Worm (Caenorhabditis elegans): ENCODE data around the gene fbxb-85.

Gene fbxb-85

ce11 chrIII:10848858-10849257 lies at the start of gene fbxb-85, which contains the start of gene hex-3:
Gene fbxb-85, minus strand, starts transcription at chrIII:10848963.
Gene hex-3, plus strand, starts transcription at chrIII:10849222.
- peak; percentile 52 for TF ChIP-seq aly-1 (tag; optimal IDR thresholded peaks at IDR 0.05)
- TF ChIP-seq hmbx-1 (tag; optimal IDR thresholded peaks at IDR 0.05) = peak; percentile 24
- TF ChIP-seq ceh-36 (tag; optimal IDR thresholded peaks at IDR 0.05) = peak; percentile 65
- TF ChIP-seq pes-1 (GFP tag; IDR thresholded peaks at IDR 0.05) = peak; percentile 78
- peak; percentile 43 for TF ChIP-seq B0310.2 (tag; optimal IDR thresholded peaks at IDR 0.05)
- 0 out of 2 replicates have a peak, but pooled peaks have one; percentile 67 for TF ChIP-seq sea-1 (GFP tag; conservative IDR thresholded peaks at IDR 0.05)
- peak; percentile 62; the same call in 1 of the 2 replicates for TF ChIP-seq scrt-1 (GFP tag; IDR thresholded peaks at IDR 0.05)
- TF ChIP-seq hnd-1 (tag; optimal IDR thresholded peaks at IDR 0.05) = peak; percentile 32
- TF ChIP-seq tra-4 (tag; optimal IDR thresholded peaks at IDR 0.05) = peak; percentile 56
- peak; percentile 70 for TF ChIP-seq flt-1 (GFP tag; IDR thresholded peaks at IDR 0.05)
- TF ChIP-seq ama-1 (optimal IDR thresholded peaks at IDR 0.05) = no peak
- TF ChIP-seq ceh-13 (GFP tag; optimal IDR thresholded peaks at IDR 0.05) = peak; percentile 48
- peak; percentile 84 for TF ChIP-seq hmg-4 (GFP tag; optimal IDR thresholded peaks at IDR 0.05)
- peak; percentile 42 for TF ChIP-seq ets-7 (tag; optimal IDR thresholded peaks at IDR 0.05)
- peak; percentile 73 for TF ChIP-seq tbx-37 (GFP tag; conservative IDR thresholded peaks at IDR 0.05)
- TF ChIP-seq F13C5.2 (tag; optimal IDR thresholded peaks at IDR 0.05) = peak; percentile 93
- TF ChIP-seq tbx-11 (GFP tag; IDR thresholded peaks at IDR 0.05) = peak; percentile 76

ce11 chrIII:10895817-10896413 lies 47.2 kb upstream of the fbxb-85 start, which contains the start of gene com-1:
Gene com-1, plus strand, starts transcription at chrIII:10896363.
- no peak for TF ChIP-seq sea-1 (GFP tag; conservative IDR thresholded peaks at IDR 0.05)
- no peak for TF ChIP-seq flt-1 (GFP tag; IDR thresholded peaks at IDR 0.05)
- no peak for TF ChIP-seq aly-1 (tag; optimal IDR thresholded peaks at IDR 0.05)
- no peak for TF ChIP-seq scrt-1 (GFP tag; IDR thresholded peaks at IDR 0.05)
- no peak for TF ChIP-seq hmg-4 (GFP tag; optimal IDR thresholded peaks at IDR 0.05)
- no peak for TF ChIP-seq ceh-13 (GFP tag; optimal IDR thresholded peaks at IDR 0.05)
- no peak for TF ChIP-seq ceh-36 (tag; optimal IDR thresholded peaks at IDR 0.05)
- TF ChIP-seq ets-7 (tag; optimal IDR thresholded peaks at IDR 0.05) = no peak
- no peak for TF ChIP-seq hnd-1 (tag; optimal IDR thresholded peaks at IDR 0.05)
- no peak for TF ChIP-seq tbx-37 (GFP tag; conservative IDR thresholded peaks at IDR 0.05)
- no peak for TF ChIP-seq B0310.2 (tag; optimal IDR thresholded peaks at IDR 0.05)
- no peak for TF ChIP-seq F13C5.2 (tag; optimal IDR thresholded peaks at IDR 0.05)
- TF ChIP-seq tbx-11 (GFP tag; IDR thresholded peaks at IDR 0.05) = no peak
- TF ChIP-seq hmbx-1 (tag; optimal IDR thresholded peaks at IDR 0.05) = no peak
- TF ChIP-seq ama-1 (optimal IDR thresholded peaks at IDR 0.05) = no peak
- TF ChIP-seq pes-1 (GFP tag; IDR thresholded peaks at IDR 0.05) = no peak
- TF ChIP-seq tra-4 (tag; optimal IDR thresholded peaks at IDR 0.05) = no peak

DNA sequence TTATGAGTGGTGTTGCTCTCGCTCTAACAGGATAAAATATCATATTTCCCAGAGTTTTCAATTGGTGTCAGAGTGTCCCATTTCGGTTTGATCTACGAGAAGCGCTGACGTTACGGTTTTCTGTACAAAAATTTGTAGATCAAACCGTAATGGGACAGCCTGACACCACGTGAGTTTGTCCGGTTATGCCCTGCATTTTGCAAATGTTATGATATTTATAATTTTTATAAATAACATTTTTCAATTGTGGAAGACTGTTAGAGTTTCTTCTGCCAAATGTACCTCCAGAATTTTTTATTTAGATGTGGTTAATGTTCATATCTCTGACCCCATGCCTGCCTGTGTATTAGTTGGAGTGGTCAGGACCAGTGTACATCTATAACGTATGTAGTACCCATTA lies 45.5 kb upstream of the fbxb-85 start, which contains the start of gene fbxb-87:
TSS of gene fbxb-87 (plus strand) at position 301 of the 400 bp plus-strand sequence.
- no peak for TF ChIP-seq hnd-1 (tag; optimal IDR thresholded peaks at IDR 0.05)
- TF ChIP-seq sea-1 (GFP tag; conservative IDR thresholded peaks at IDR 0.05) = no peak
- TF ChIP-seq tra-4 (tag; optimal IDR thresholded peaks at IDR 0.05) = no peak
- no peak for TF ChIP-seq scrt-1 (GFP tag; IDR thresholded peaks at IDR 0.05)
- TF ChIP-seq ets-7 (tag; optimal IDR thresholded peaks at IDR 0.05) = no peak
- no peak for TF ChIP-seq tbx-37 (GFP tag; conservative IDR thresholded peaks at IDR 0.05)
- no peak for TF ChIP-seq flt-1 (GFP tag; IDR thresholded peaks at IDR 0.05)
- no peak for TF ChIP-seq hmbx-1 (tag; optimal IDR thresholded peaks at IDR 0.05)
- TF ChIP-seq hmg-4 (GFP tag; optimal IDR thresholded peaks at IDR 0.05) = no peak
- TF ChIP-seq ceh-36 (tag; optimal IDR thresholded peaks at IDR 0.05) = no peak
- TF ChIP-seq pes-1 (GFP tag; IDR thresholded peaks at IDR 0.05) = no peak
- TF ChIP-seq ama-1 (optimal IDR thresholded peaks at IDR 0.05) = no peak
- no peak for TF ChIP-seq F13C5.2 (tag; optimal IDR thresholded peaks at IDR 0.05)
- no peak for TF ChIP-seq ceh-13 (GFP tag; optimal IDR thresholded peaks at IDR 0.05)
- TF ChIP-seq tbx-11 (GFP tag; IDR thresholded peaks at IDR 0.05) = no peak
- no peak for TF ChIP-seq B0310.2 (tag; optimal IDR thresholded peaks at IDR 0.05)
- TF ChIP-seq aly-1 (tag; optimal IDR thresholded peaks at IDR 0.05) = no peak

DNA sequence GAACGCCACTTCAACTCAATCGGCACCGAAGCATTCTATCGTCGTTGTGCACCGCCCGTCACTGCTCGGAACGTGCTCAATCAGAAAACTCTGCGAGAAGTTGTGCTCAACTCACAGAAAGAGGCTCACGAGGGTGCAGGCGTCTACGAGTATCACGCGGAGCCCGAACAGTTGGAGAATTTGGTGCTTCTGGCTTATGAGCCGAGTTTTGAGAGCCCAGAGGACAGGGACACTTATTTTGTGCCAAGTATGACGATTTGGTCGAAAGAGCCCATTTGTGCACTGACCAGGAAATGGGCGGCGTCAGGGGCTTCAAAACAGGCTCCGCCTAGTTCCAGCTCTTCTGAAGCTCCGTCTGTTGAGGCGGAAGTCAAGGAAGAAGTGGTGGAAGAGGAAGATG lies 40.1 kb upstream of the fbxb-85 start:
- no peak for TF ChIP-seq tbx-11 (GFP tag; IDR thresholded peaks at IDR 0.05)
- no peak for TF ChIP-seq hmbx-1 (tag; optimal IDR thresholded peaks at IDR 0.05)
- TF ChIP-seq B0310.2 (tag; optimal IDR thresholded peaks at IDR 0.05) = no peak
- no peak for TF ChIP-seq flt-1 (GFP tag; IDR thresholded peaks at IDR 0.05)
- TF ChIP-seq pes-1 (GFP tag; IDR thresholded peaks at IDR 0.05) = no peak
- TF ChIP-seq aly-1 (tag; optimal IDR thresholded peaks at IDR 0.05) = no peak
- no peak for TF ChIP-seq hmg-4 (GFP tag; optimal IDR thresholded peaks at IDR 0.05)
- TF ChIP-seq F13C5.2 (tag; optimal IDR thresholded peaks at IDR 0.05) = no peak
- TF ChIP-seq tbx-37 (GFP tag; conservative IDR thresholded peaks at IDR 0.05) = no peak
- no peak for TF ChIP-seq ceh-13 (GFP tag; optimal IDR thresholded peaks at IDR 0.05)
- no peak for TF ChIP-seq sea-1 (GFP tag; conservative IDR thresholded peaks at IDR 0.05)
- no peak for TF ChIP-seq ceh-36 (tag; optimal IDR thresholded peaks at IDR 0.05)
- TF ChIP-seq ets-7 (tag; optimal IDR thresholded peaks at IDR 0.05) = no peak
- TF ChIP-seq scrt-1 (GFP tag; IDR thresholded peaks at IDR 0.05) = no peak
- no peak for TF ChIP-seq ama-1 (optimal IDR thresholded peaks at IDR 0.05)
- no peak for TF ChIP-seq tra-4 (tag; optimal IDR thresholded peaks at IDR 0.05)
- TF ChIP-seq hnd-1 (tag; optimal IDR thresholded peaks at IDR 0.05) = no peak

- no peak for TF ChIP-seq B0310.2 (tag; optimal IDR thresholded peaks at IDR 0.05)
- no peak for TF ChIP-seq ama-1 (optimal IDR thresholded peaks at IDR 0.05)
- TF ChIP-seq tbx-37 (GFP tag; conservative IDR thresholded peaks at IDR 0.05) = no peak
- TF ChIP-seq flt-1 (GFP tag; IDR thresholded peaks at IDR 0.05) = no peak
- no peak for TF ChIP-seq pes-1 (GFP tag; IDR thresholded peaks at IDR 0.05)
- TF ChIP-seq hmbx-1 (tag; optimal IDR thresholded peaks at IDR 0.05) = no peak
- TF ChIP-seq tbx-11 (GFP tag; IDR thresholded peaks at IDR 0.05) = no peak
- TF ChIP-seq sea-1 (GFP tag; conservative IDR thresholded peaks at IDR 0.05) = no peak
- TF ChIP-seq ets-7 (tag; optimal IDR thresholded peaks at IDR 0.05) = no peak
- no peak for TF ChIP-seq tra-4 (tag; optimal IDR thresholded peaks at IDR 0.05)
- TF ChIP-seq ceh-13 (GFP tag; optimal IDR thresholded peaks at IDR 0.05) = no peak
- no peak for TF ChIP-seq hnd-1 (tag; optimal IDR thresholded peaks at IDR 0.05)
- TF ChIP-seq scrt-1 (GFP tag; IDR thresholded peaks at IDR 0.05) = no peak
- no peak for TF ChIP-seq aly-1 (tag; optimal IDR thresholded peaks at IDR 0.05)
- TF ChIP-seq F13C5.2 (tag; optimal IDR thresholded peaks at IDR 0.05) = no peak
- no peak for TF ChIP-seq hmg-4 (GFP tag; optimal IDR thresholded peaks at IDR 0.05)
- TF ChIP-seq ceh-36 (tag; optimal IDR thresholded peaks at IDR 0.05) = no peak
These were observed 33.2 kb upstream of the fbxb-85 start for ce11 chrIII:10881996-10882395.

DNA sequence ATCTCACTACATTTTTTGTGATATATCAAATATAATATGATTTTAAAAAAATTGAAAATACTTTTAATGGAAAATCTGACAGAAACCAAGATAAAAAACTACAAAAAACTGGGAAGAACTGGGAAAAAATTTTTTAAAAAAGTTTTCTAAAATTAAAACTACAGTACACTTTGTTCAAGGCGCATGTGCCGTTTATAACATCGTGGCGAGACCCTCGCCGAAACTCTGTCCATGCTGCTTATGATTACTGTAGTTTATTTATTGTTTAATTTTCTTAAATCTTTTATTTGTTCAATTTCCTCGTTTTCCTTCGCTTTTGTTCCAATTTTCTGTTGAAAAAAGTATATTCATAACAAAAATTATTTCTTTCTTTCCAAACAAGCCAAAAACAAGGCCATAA lies 32.7 kb upstream of the fbxb-85 start, which contains the start of gene athp-1:
TSS of gene athp-1 (plus strand) at position 305 of the 400 bp plus-strand sequence.
- no peak for TF ChIP-seq scrt-1 (GFP tag; IDR thresholded peaks at IDR 0.05)
- no peak for TF ChIP-seq tbx-37 (GFP tag; conservative IDR thresholded peaks at IDR 0.05)
- TF ChIP-seq ama-1 (optimal IDR thresholded peaks at IDR 0.05) = no peak
- no peak for TF ChIP-seq aly-1 (tag; optimal IDR thresholded peaks at IDR 0.05)

All from whole organism, early embryonic.